Fruit fly (Drosophila melanogaster): Measurements from ENCODE around the gene CG17681.

The CG17681 gene

dm6 chr2L:18137591-18138247 lies 15.2 kb upstream of the CG17681 start, which contains the start of gene kel (continued):
- TF ChIP-seq jigr1 (GFP tag; IDR thresholded peaks at IDR 0.05) (no peak; the same call in 2 of the 3 replicates), CG3065 (GFP tag; optimal IDR thresholded peaks at IDR 0.05) (peak; percentile 59), HLHmδ (GFP tag; optimal IDR thresholded peaks at IDR 0.05) (peak; percentile 73), CTCF (GFP tag; optimal IDR thresholded peaks at IDR 0.05) (peak; percentile 49), CG34224 (GFP tag; IDR thresholded peaks at IDR 0.05; ENCODE audit: partially characterized antibody) (peak; percentile 63; the same call in 1 of the 3 replicates), E2f2 (GFP tag; IDR thresholded peaks at IDR 0.05) (peak; percentile 51; the same call in 1 of the 2 replicates), kah (GFP tag; optimal IDR thresholded peaks at IDR 0.05) (peak; percentile 36), bsh (GFP tag; optimal IDR thresholded peaks at IDR 0.05) (peak in 1 of 2 experiments; percentile 33), CG1233 (GFP tag; optimal IDR thresholded peaks at IDR 0.05) (peak; percentile 46), Taf1 (GFP tag; IDR thresholded peaks at IDR 0.05) (0 out of 2 replicates have a peak, but pooled peaks have one; percentile 7), CG7372 (GFP tag; IDR thresholded peaks at IDR 0.05) (no peak), slbo (GFP tag; IDR thresholded peaks at IDR 0.05) (peak; percentile 68), CG11695 (GFP tag; IDR thresholded peaks at IDR 0.05) (0 out of 3 replicates have a peak, but pooled peaks have one; percentile 22), Aef1 (GFP tag; IDR thresholded peaks at IDR 0.05) (no peak), Jarid2 (GFP tag; optimal IDR thresholded peaks at IDR 0.05) (peak; percentile 80), MBD-R2 (GFP tag; IDR thresholded peaks at IDR 0.05) (peak; percentile 73; the same call in 1 of the 2 replicates), chif (GFP tag; optimal IDR thresholded peaks at IDR 0.05) (peak in 1 of 2 experiments; percentile 15), BEAF-32 (GFP tag; optimal IDR thresholded peaks at IDR 0.05) (peak; percentile 61), Blimp-1 (GFP tag; optimal IDR thresholded peaks at IDR 0.05) (peak; percentile 13), lbe (GFP tag; optimal IDR thresholded peaks at IDR 0.05) (peak; percentile 15), so (GFP tag; IDR thresholded peaks at IDR 0.05) (0 out of 3 replicates have a peak, but pooled peaks have one; percentile 41), fd3F (GFP tag; optimal IDR thresholded peaks at IDR 0.05) (no peak), ac (GFP tag; optimal IDR thresholded peaks at IDR 0.05) (peak; percentile 24), CG3995 (GFP tag; optimal IDR thresholded peaks at IDR 0.05) (peak; percentile 49), pzg (GFP tag; optimal IDR thresholded peaks at IDR 0.05) (peak; percentile 86), Drgx (GFP tag; IDR thresholded peaks at IDR 0.05) (peak; percentile 49; the same call in 1 of the 2 replicates), sim (GFP tag; IDR thresholded peaks at IDR 0.05) (0 out of 2 replicates have a peak, but pooled peaks have one; percentile 13), Ets65A (GFP tag) (peak; percentile 45), CG2116 (GFP tag; optimal IDR thresholded peaks at IDR 0.05) (peak; percentile 58), nom (GFP tag; optimal IDR thresholded peaks at IDR 0.05) (no peak), unpg (GFP tag; optimal IDR thresholded peaks at IDR 0.05) (peak; percentile 41), Usf (GFP tag; optimal IDR thresholded peaks at IDR 0.05) (no peak), CG3163 (GFP tag; optimal IDR thresholded peaks at IDR 0.05) (peak; percentile 23), nerfin-2 (GFP tag; IDR thresholded peaks at IDR 0.05; ENCODE audit: partially characterized antibody) (peak; percentile 61), Trl (optimal IDR thresholded peaks at IDR 0.05) (no peak), Trl (GFP tag; optimal IDR thresholded peaks at IDR 0.05) (peak; percentile 29), trem (tag; optimal IDR thresholded peaks at IDR 0.05) (peak; percentile 63), CG14860 (GFP tag; IDR thresholded peaks at IDR 0.05; ENCODE audit: partially characterized antibody) (peak; percentile 50; the same call in 2 of the 3 replicates), CG6175 (GFP tag; IDR thresholded peaks at IDR 0.05) (no peak), CG12769 (tag; optimal IDR thresholded peaks at IDR 0.05) (peak; percentile 53), CG12155 (GFP tag; optimal IDR thresholded peaks at IDR 0.05) (peak; percentile 30), Sox102F (GFP tag; optimal IDR thresholded peaks at IDR 0.05) (peak; percentile 27), CG13296 (GFP tag; optimal IDR thresholded peaks at IDR 0.05) (peak; percentile 79), CG34376 (GFP tag; optimal IDR thresholded peaks at IDR 0.05) (peak; percentile 89), NfI (GFP tag; optimal IDR thresholded peaks at IDR 0.05) (peak; percentile 40), abd-A (tag; optimal IDR thresholded peaks at IDR 0.05) (peak; percentile 7), seq (GFP tag; IDR thresholded peaks at IDR 0.05) (peak; percentile 52), ato (GFP tag; IDR thresholded peaks at IDR 0.05; ENCODE audit: partially characterized antibody) (peak; percentile 72), oc (tag; optimal IDR thresholded peaks at IDR 0.05) (no peak)

All from whole organism, embryonic.